Worm (Caenorhabditis elegans) whole organism, L4 larva: ENCODE results near the gene apc-2.
A peak's percentile ranks its signal among the peaks of the same experiment; 100 is the strongest.

Experiments
- F37D6.2 ChIP-seq: sonication (generic microtip); optimal IDR thresholded peaks from 2 replicates; lab custom pipeline; 2016; ENCODE audit warnings: mild to moderate bottlenecking, missing genetic modification characterization, missing compliant biosample characterization
- F44E2.7 ChIP-seq: fragments of 200-800 bp; sonication (Bioruptor generic); IDR thresholded peaks from 2 replicates; pipeline ENCODE4 v2.1.2; 2022; ENCODE audit warnings: missing genetic modification characterization, missing compliant biosample characterization
- R02D3.7 ChIP-seq: fragments of 150-350 bp; sonication (generic microtip); optimal IDR thresholded peaks from 3 replicates; lab custom pipeline; 2014; ENCODE audit warnings: missing biosample characterization, missing genetic modification characterization
- Y105C5A.15 ChIP-seq: fragments of 200-800 bp; sonication (Bioruptor generic); IDR thresholded peaks from 2 replicates; pipeline ENCODE4 v1.3.6; 2022; ENCODE audit warnings: missing genetic modification characterization, missing compliant biosample characterization
- Y5F2A.4 ChIP-seq: fragments of 200-800 bp; sonication (Bioruptor generic); optimal IDR thresholded peaks from 2 replicates; lab custom pipeline; 2018; ENCODE audit warnings: mild to moderate bottlenecking, missing genetic modification characterization, missing compliant biosample characterization
- Y75B8A.6 ChIP-seq: fragments of 200-800 bp; sonication (Bioruptor generic); IDR thresholded peaks from 2 replicates; pipeline ENCODE4 v1.3.6; 2022; ENCODE audit warnings: missing genetic modification reagents, missing genetic modification characterization, missing compliant biosample characterization
- ZK337.2 ChIP-seq: fragments of 200-800 bp; sonication (Bioruptor generic); IDR thresholded peaks from 2 replicates; pipeline ENCODE4 v1.3.6; 2022; ENCODE audit warnings: missing genetic modification reagents, missing genetic modification characterization, missing compliant biosample characterization
- ceh-20 ChIP-seq: fragments of 200-800 bp; sonication (Bioruptor generic); IDR thresholded peaks from 2 replicates; pipeline ENCODE4 v1.3.6; 2022; ENCODE audit warnings: missing genetic modification reagents, missing genetic modification characterization, missing compliant biosample characterization
- ceh-28 ChIP-seq: fragments of 150-350 bp; optimal IDR thresholded peaks from 2 replicates; lab custom pipeline; 2014; ENCODE audit warnings: missing biosample characterization, missing genetic modification reagents, missing genetic modification characterization
- ceh-44 ChIP-seq: fragments of 200-800 bp; sonication (Bioruptor generic); IDR thresholded peaks from 2 replicates; pipeline ENCODE4 v1.3.6; 2022; ENCODE audit warnings: missing genetic modification reagents, missing genetic modification characterization, missing compliant biosample characterization
- ceh-62 ChIP-seq: sonication (generic microtip); optimal IDR thresholded peaks from 2 replicates; lab custom pipeline; 2017; ENCODE audit warnings: missing biosample characterization, missing genetic modification characterization
- ces-1 ChIP-seq: fragments of 150-350 bp; sonication (generic microtip); optimal IDR thresholded peaks from 4 replicates; lab custom pipeline; 2014; ENCODE audit warnings: missing biosample characterization, missing genetic modification reagents, missing genetic modification characterization
- daf-8 ChIP-seq: fragments of 200-800 bp; sonication (Bioruptor generic); IDR thresholded peaks from 2 replicates; pipeline ENCODE4 v1.3.6; 2022; ENCODE audit warnings: missing genetic modification characterization, missing compliant biosample characterization
- dmd-9 ChIP-seq: fragments of 200-800 bp; sonication (Bioruptor generic); IDR thresholded peaks from 2 replicates; pipeline ENCODE4 v1.3.6; 2022; ENCODE audit warnings: missing genetic modification reagents, missing genetic modification characterization, missing compliant biosample characterization
- dpl-1 ChIP-seq: fragments of 150-350 bp; optimal IDR thresholded peaks from 2 replicates; lab custom pipeline; 2014; ENCODE audit warnings: missing biosample characterization, missing genetic modification reagents, missing genetic modification characterization
- egl-43 ChIP-seq: fragments of 200-800 bp; sonication (Bioruptor generic); IDR thresholded peaks from 2 replicates; pipeline ENCODE4 v1.3.6; 2022; ENCODE audit warnings: missing genetic modification reagents, missing genetic modification characterization, missing compliant biosample characterization
- fkh-10 ChIP-seq: fragments of 150-350 bp; optimal IDR thresholded peaks from 2 replicates; lab custom pipeline; 2014; ENCODE audit warnings: missing biosample characterization, missing genetic modification reagents, missing genetic modification characterization
- hif-1 ChIP-seq, 2 experiments: sonication (generic microtip); optimal IDR thresholded peaks; 2 replicates each; lab custom pipeline; 2016 to 2017; ENCODE audit warnings: missing compliant biosample characterization in 2 of 2, missing genetic modification characterization in 2 of 2, missing genetic modification reagents in 2 of 2, missing genotype in 2 of 2, mild to moderate bottlenecking in 1 of 2
- lin-1 ChIP-seq: fragments of 200-800 bp; sonication (Bioruptor generic); IDR thresholded peaks from 2 replicates; pipeline ENCODE4 v1.3.6; 2022; ENCODE audit warnings: missing genetic modification reagents, missing genetic modification characterization, missing compliant biosample characterization
- lin-15B ChIP-seq: fragments of 150-350 bp; sonication (generic microtip); optimal IDR thresholded peaks from 3 replicates; lab custom pipeline; 2014; ENCODE audit warnings: missing biosample characterization, missing genetic modification characterization
- lin-38 ChIP-seq: fragments of 200-800 bp; sonication (Bioruptor generic); IDR thresholded peaks from 2 replicates; pipeline ENCODE4 v1.3.6; 2022; ENCODE audit warnings: missing genetic modification reagents, missing genetic modification characterization, missing compliant biosample characterization
- lir-3 ChIP-seq: sonication (generic microtip); optimal IDR thresholded peaks from 2 replicates; lab custom pipeline; 2016; ENCODE audit warnings: mild to moderate bottlenecking, missing genetic modification characterization, missing compliant biosample characterization
- nhr-10 ChIP-seq: fragments of 150-350 bp; optimal IDR thresholded peaks from 2 replicates; lab custom pipeline; 2014; ENCODE audit warnings: missing biosample characterization, missing genetic modification characterization
- nhr-25 ChIP-seq: sonication (generic microtip); optimal IDR thresholded peaks from 2 replicates; lab custom pipeline; 2017; ENCODE audit warnings: missing genetic modification characterization, mild to moderate bottlenecking, missing compliant biosample characterization, antibody characterized with exemption, moderate library complexity, borderline replicate concordance; ENCODE audit not compliant: insufficient read depth
- nhr-28 ChIP-seq: fragments of 150-350 bp; optimal IDR thresholded peaks from 2 replicates; lab custom pipeline; 2014; ENCODE audit warnings: missing biosample characterization, missing genetic modification characterization
- nhr-77 ChIP-seq: fragments of 150-350 bp; optimal IDR thresholded peaks from 2 replicates; lab custom pipeline; 2014; ENCODE audit warnings: missing biosample characterization, missing genetic modification characterization
- pqm-1 ChIP-seq: sonication (generic microtip); optimal IDR thresholded peaks from 2 replicates; lab custom pipeline; 2017; ENCODE audit warnings: missing biosample characterization, missing genetic modification characterization
- sdz-12 ChIP-seq: fragments of 200-800 bp; sonication (Bioruptor generic); optimal IDR thresholded peaks from 2 replicates; lab custom pipeline; 2018; ENCODE audit warnings: mild to moderate bottlenecking, missing genetic modification characterization, missing compliant biosample characterization
- skn-1 ChIP-seq: fragments of 150-350 bp; optimal IDR thresholded peaks from 2 replicates; lab custom pipeline; 2014; ENCODE audit warnings: missing biosample characterization, missing genetic modification characterization
- snpc-1.2 ChIP-seq: fragments of 200-800 bp; sonication (Bioruptor generic); IDR thresholded peaks from 2 replicates; pipeline ENCODE4 v1.3.6; 2022; ENCODE audit warnings: missing genetic modification reagents, missing genetic modification characterization, missing compliant biosample characterization
- spr-3 ChIP-seq: fragments of 200-800 bp; sonication (Bioruptor generic); optimal IDR thresholded peaks from 2 replicates; lab custom pipeline; 2018; ENCODE audit warnings: mild to moderate bottlenecking, missing genetic modification characterization, missing compliant biosample characterization
- unc-62 ChIP-seq, 3 experiments: fragments of 150-350 bp in 1 of 3; sonication (generic microtip); optimal IDR thresholded peaks in 2 of 3; peaks in 1 of 3; 1 replicate in 1 of 3; 2 replicates in 2 of 3; lab custom pipeline; 2014 to 2017; ENCODE audit warnings: missing biosample characterization in 3 of 3, missing genetic modification characterization in 3 of 3, missing genetic modification reagents in 3 of 3, missing genotype in 1 of 3
- vab-7 ChIP-seq: fragments of 200-800 bp; sonication (Bioruptor generic); IDR thresholded peaks from 2 replicates; pipeline ENCODE4 v1.3.6; 2022; ENCODE audit warnings: missing genetic modification reagents, missing genetic modification characterization, missing compliant biosample characterization

The apc-2 gene

DNA sequence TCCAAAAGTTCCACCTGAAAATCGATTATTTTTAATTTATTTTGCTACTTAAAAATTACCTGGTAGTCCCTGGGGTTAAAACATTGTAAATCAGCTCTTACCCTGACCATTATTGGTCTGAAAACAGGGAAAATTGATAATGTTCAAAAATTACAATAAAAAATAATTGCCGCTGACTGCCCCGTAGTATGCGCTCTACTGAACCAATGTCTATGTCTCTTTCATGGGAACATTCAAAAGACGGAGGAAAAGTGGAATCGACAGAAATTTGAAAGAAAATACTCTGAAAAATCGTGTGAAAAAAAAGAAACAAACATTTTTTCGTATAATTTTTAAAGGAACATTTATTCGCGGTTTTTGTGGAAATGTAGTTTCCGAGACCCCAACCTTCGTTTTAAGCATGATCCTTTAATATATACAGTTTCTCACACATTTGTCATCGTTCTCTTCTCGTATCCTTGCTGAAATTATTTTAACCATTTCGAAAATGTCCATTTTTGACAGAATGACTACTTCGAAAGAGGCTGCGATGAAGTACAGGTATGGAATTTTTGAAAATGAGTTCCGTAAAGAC, at the start of gene apc-2, which contains the start of gene dcr-1:
Gene apc-2 (plus strand): TSS at position 465 of the 574 bp plus-strand sequence.
Gene dcr-1 (minus strand): TSS at position 117 of the 574 bp plus-strand sequence.
- TF ChIP-seq Y105C5A.15 (no peak), dpl-1 (GFP tag; lab: Kevin White, UChicago) (peak; percentile 37), nhr-28 (tag; lab: Kevin White, UChicago) (peak; percentile 10)

DNA sequence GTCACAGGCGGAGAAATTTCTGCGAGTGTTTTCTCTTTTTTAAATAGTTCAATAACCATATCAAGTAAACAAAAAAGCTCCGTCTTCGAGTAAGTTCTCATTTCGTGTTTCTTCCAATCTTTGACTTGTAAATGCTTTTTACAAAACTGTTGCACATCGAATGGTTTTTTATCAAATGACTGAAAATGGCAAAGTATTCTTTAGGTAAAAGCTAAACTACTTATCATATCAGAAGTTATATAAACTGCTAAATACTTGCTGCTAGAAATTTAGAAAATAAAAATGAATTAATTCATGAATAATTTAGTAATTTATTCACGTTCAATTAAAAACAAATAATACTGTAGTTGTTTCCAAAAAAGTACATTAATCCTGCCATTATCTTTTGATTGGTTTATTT, 49.5 kb upstream of the apc-2 start, which contains the start of gene F44B9.9:
Gene F44B9.9 (minus strand): TSS at position 101 of the 400 bp plus-strand sequence.
- TF ChIP-seq daf-8 (GFP tag; lab: Robert Waterston, UW) (no peak), Y75B8A.6 (GFP tag; lab: Robert Waterston, UW) (no peak), dpl-1 (GFP tag; lab: Kevin White, UChicago) (no peak), egl-43 (GFP tag; lab: Robert Waterston, UW) (no peak)
- TF ChIP-seq, all 104 proteins: peak for 0

DNA sequence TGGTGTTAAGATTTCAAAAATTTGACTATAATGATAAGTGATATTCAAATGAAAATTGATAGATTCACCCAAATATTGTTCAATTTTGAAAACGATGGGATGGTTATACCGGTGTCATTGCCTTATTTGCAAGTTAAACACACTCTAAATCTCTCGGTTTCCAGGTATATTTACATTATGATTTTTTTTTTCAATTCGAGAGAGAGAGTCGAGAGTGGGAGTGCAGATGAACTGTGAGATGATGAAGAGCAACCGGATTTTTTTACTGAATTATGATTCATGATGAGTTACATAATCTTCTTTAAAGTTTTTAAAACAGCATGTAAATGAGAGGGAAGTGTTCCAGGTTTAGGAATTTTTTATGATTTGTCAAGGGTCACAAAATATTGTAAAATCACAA, 46.9 kb upstream of the apc-2 start, which contains the start of gene F44B9.10:
Gene F44B9.10 (minus strand): TSS at position 101 of the 400 bp plus-strand sequence.
- TF ChIP-seq ceh-20 (GFP tag; lab: Robert Waterston, UW) (no peak), lir-3 (tag; lab: Kevin White, UChicago) (no peak), lin-1 (GFP tag; lab: Robert Waterston, UW) (no peak), pqm-1 (tag; lab: Kevin White, UChicago) (no peak)

DNA sequence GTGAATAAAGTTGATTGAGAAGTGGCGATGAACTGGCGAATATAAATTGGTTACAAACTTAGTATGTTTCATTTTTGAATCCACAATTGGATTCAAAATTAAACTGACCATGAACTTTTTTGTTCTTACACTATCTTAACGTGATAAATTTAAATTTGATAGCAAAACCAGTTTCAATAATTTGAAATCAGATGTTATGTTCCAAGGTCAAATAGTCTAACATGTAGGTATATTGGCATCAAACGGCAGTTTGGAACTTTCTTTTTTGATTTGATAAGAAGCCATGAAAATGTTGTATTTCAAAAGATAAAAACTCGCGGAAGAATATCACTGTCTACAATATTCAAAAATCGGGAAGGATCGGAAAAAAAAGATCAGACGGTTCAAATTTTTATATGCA, 44.4 kb upstream of the apc-2 start:
- no peak for TF ChIP-seq ceh-44
- TF ChIP-seq sdz-12 (GFP tag; lab: Kevin White, UChicago) = no peak
- no peak for TF ChIP-seq hif-1 (tag; optimal IDR thresholded peaks at IDR 0.05; lab: Kevin White, UChicago)
- no peak for TF ChIP-seq F44E2.7 (GFP tag; lab: Robert Waterston, UW)
- no peak for TF ChIP-seq snpc-1.2 (GFP tag; lab: Robert Waterston, UW)
- TF ChIP-seq ZK337.2 (GFP tag; lab: Robert Waterston, UW) = no peak
- no peak for TF ChIP-seq vab-7 (GFP tag; lab: Robert Waterston, UW)
- TF ChIP-seq nhr-10 (tag; lab: Kevin White, UChicago) = no peak
- TF ChIP-seq nhr-25 (tag; lab: Kevin White, UChicago) = no peak
- no peak for TF ChIP-seq fkh-10 (GFP tag; lab: Kevin White, UChicago)

DNA sequence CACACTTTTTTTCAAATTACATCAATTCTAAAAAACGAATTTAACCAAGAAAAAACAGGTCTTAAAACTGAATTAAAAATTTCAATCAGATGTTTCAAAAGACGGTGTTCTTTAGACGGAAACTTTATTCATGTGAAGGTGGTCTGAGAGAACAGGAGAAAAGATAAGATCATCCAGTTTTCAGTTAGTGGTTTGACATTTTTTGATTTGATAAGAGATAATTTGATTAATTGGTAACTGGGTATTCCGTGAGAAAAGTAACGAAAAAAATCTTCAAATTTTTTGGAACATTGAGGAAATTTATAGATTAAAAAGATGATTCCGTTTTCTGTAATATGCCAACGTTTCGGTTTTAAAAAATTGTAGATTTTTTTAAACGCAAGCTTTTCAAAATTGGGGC, 43.9 kb upstream of the apc-2 start:
- TF ChIP-seq lin-15B (tag; lab: Kevin White, UChicago) = no peak
- no peak for TF ChIP-seq lir-3 (tag; lab: Kevin White, UChicago)
- TF ChIP-seq nhr-28 (tag; lab: Kevin White, UChicago) = peak; percentile 1
- TF ChIP-seq, all 104 proteins: peak for 1

DNA sequence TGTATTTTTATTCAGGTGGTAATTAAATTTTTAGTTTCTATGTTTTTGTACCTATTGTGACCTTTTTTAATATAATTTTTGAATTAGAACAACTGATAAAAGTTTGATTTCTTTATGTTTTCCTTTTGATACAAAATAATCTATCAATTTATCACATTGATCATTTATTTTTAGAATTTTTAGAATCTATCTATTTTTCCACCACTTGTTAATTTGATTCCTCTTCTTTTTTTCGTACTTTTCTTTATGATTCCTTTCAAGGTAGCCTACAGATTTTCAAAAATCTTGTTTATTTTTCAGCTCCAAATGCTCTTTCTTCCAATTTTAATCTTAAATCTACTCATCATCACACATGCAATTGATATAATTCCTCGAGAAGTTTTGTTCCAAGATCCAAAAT, 42.5 kb upstream of the apc-2 start, which contains the start of gene dpf-6:
Gene dpf-6 (plus strand): TSS at position 301 of the 400 bp plus-strand sequence.
- no peak for TF ChIP-seq ceh-28 (tag; lab: Kevin White, UChicago)
- no peak for TF ChIP-seq spr-3 (GFP tag; lab: Kevin White, UChicago)
- TF ChIP-seq R02D3.7 = no peak
- no peak for TF ChIP-seq Y5F2A.4
- TF ChIP-seq F37D6.2 = no peak
- TF ChIP-seq skn-1 = no peak
- no peak for TF ChIP-seq ces-1 (GFP tag; lab: Kevin White, UChicago)
- no peak for TF ChIP-seq nhr-77 (tag; lab: Kevin White, UChicago)
- TF ChIP-seq dmd-9 (GFP tag; lab: Robert Waterston, UW) = no peak
- TF ChIP-seq lin-38 = no peak
- no peak for TF ChIP-seq lir-3 (tag; lab: Kevin White, UChicago)
- no peak for TF ChIP-seq ceh-62 (tag; lab: Kevin White, UChicago)
- no peak for TF ChIP-seq unc-62 (GFP tag; optimal IDR thresholded peaks at IDR 0.05 in 1 of 2; lab: Kevin White, UChicago)
- no peak for TF ChIP-seq unc-62 (tag; optimal IDR thresholded peaks at IDR 0.05; lab: Kevin White, UChicago)
- no peak for TF ChIP-seq ZK337.2 (GFP tag; lab: Robert Waterston, UW)
